Worm (Caenorhabditis elegans) whole organism, L1 larva: ENCODE data around the gene C16A3.2.

Experiments
- F16B12.6 ChIP-seq: fragments of 150-350 bp; optimal IDR thresholded peaks from 2 replicates; lab custom pipeline; 2014; ENCODE audit warnings: missing biosample characterization, missing genetic modification characterization
- alr-1 ChIP-seq: fragments of 200-800 bp; sonication (Bioruptor generic); optimal IDR thresholded peaks from 2 replicates; lab custom pipeline; 2018; ENCODE audit warnings: borderline replicate concordance, mild to moderate bottlenecking, missing genetic modification characterization, missing compliant biosample characterization
- dpl-1 ChIP-seq, 3 experiments: fragments of 150-350 bp in 2 of 3; sonication (generic microtip) in 1 of 3; optimal IDR thresholded peaks; 2 replicates each; lab custom pipeline; 2014 to 2017; ENCODE audit warnings: missing biosample characterization in 3 of 3, missing genetic modification characterization in 3 of 3, missing genetic modification reagents in 3 of 3
- egl-13 ChIP-seq: sonication (generic microtip); optimal IDR thresholded peaks from 2 replicates; lab custom pipeline; 2016; ENCODE audit warnings: missing genotype, missing genetic modification reagents, missing genetic modification characterization, missing compliant biosample characterization
- fkh-8 ChIP-seq: sonication (generic microtip); optimal IDR thresholded peaks from 2 replicates; lab custom pipeline; 2016; ENCODE audit warnings: mild to moderate bottlenecking, missing genetic modification characterization, missing compliant biosample characterization
- lin-13 ChIP-seq: fragments of 150-350 bp; optimal IDR thresholded peaks from 2 replicates; lab custom pipeline; 2014; ENCODE audit warnings: missing biosample characterization, missing genetic modification reagents, missing genetic modification characterization
- nhr-19 ChIP-seq: fragments of 200-800 bp; sonication (Bioruptor generic); conservative IDR thresholded peaks from 2 replicates; pipeline ENCODE4 v1.3.6; 2022; ENCODE audit warnings: missing genetic modification characterization, missing compliant biosample characterization
- nhr-77 ChIP-seq: fragments of 150-350 bp; optimal IDR thresholded peaks from 2 replicates; lab custom pipeline; 2014; ENCODE audit warnings: missing biosample characterization, missing genetic modification characterization
- pag-3 ChIP-seq: sonication (generic microtip); optimal IDR thresholded peaks from 2 replicates; lab custom pipeline; 2017; ENCODE audit warnings: missing genetic modification characterization, mild to moderate bottlenecking, missing compliant biosample characterization, antibody characterized with exemption, borderline replicate concordance; ENCODE audit not compliant: insufficient read depth
- sptf-1 ChIP-seq: fragments of 150-350 bp; optimal IDR thresholded peaks from 2 replicates; lab custom pipeline; 2014; ENCODE audit warnings: missing biosample characterization, missing genetic modification characterization
- unc-130 ChIP-seq: fragments of 150-350 bp; optimal IDR thresholded peaks from 2 replicates; lab custom pipeline; 2017; ENCODE audit warnings: missing biosample characterization, missing genetic modification characterization, inconsistent platforms
- unc-62 ChIP-seq: fragments of 150-350 bp; optimal IDR thresholded peaks from 2 replicates; lab custom pipeline; 2014; ENCODE audit warnings: missing biosample characterization, missing genetic modification reagents, missing genetic modification characterization

DNA sequence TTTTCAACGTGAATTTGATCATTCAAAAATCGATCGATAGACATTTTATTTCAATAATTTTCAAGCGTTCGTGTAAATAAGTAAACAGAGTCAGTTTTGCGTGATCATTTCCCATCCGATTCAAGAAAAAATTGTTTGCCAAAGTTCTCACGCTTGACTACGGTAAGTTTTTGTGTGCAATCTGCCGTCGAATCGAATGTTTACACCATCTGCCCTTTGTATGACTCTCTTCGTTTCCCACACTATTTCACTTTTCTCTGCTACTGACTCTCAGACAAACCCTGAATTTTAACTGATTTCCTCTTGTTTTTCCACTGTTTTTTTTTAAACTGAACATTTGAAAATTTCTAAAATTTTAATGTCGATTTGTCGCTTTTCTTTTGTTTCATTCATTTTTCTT, 44.9 kb upstream of the C16A3.2 start:
- TF ChIP-seq F16B12.6 (tag; lab: Kevin White, UChicago) (peak; percentile 97), sptf-1 (no peak), dpl-1 (GFP tag; optimal IDR thresholded peaks at IDR 0.05; lab: Kevin White, UChicago) (peak; percentile 68 to 79 (median 78)), unc-130 (tag; lab: Kevin White, UChicago) (peak; percentile 69), alr-1 (tag; lab: Kevin White, UChicago) (no peak), nhr-77 (tag; lab: Kevin White, UChicago) (peak; percentile 83), pag-3 (tag; lab: Kevin White, UChicago) (peak; percentile 49), lin-13 (GFP tag; lab: Kevin White, UChicago) (peak; percentile 90), fkh-8 (tag; lab: Kevin White, UChicago) (peak; percentile 81), nhr-19 (GFP tag; lab: Robert Waterston, UW) (peak; percentile 88), egl-13 (no peak), unc-62 (GFP tag; lab: Kevin White, UChicago) (no peak)
